Worm (Caenorhabditis elegans) whole organism, mixed stage, embryonic: Measurements from ENCODE around the gene rpc-11.

Experiments
- ham-2 ChIP-seq: fragments of 200-800 bp; sonication (Bioruptor generic); optimal IDR thresholded peaks from 2 replicates; lab custom pipeline; 2018; ENCODE audit warnings: mild to moderate bottlenecking, missing genetic modification characterization, missing compliant biosample characterization
- mab-5 ChIP-seq: fragments of 150-350 bp; optimal IDR thresholded peaks from 2 replicates; lab custom pipeline; 2014; ENCODE audit warnings: missing biosample characterization, missing genetic modification characterization
- nhr-76 ChIP-seq: sonication (generic microtip); optimal IDR thresholded peaks from 2 replicates; lab custom pipeline; 2017; ENCODE audit warnings: missing biosample characterization, missing genetic modification characterization
- snpc-4 ChIP-seq: fragments of 150-350 bp; optimal IDR thresholded peaks from 2 replicates; lab custom pipeline; 2014; ENCODE audit warnings: missing biosample characterization, missing genetic modification characterization
- ztf-11 ChIP-seq: fragments of 150-350 bp; optimal IDR thresholded peaks from 2 replicates; lab custom pipeline; 2014; ENCODE audit warnings: missing biosample characterization, missing genetic modification characterization

ce11 chrIV:1378954-1379353 lies 30.9 kb downstream of the rpc-11 start:
- TF ChIP-seq snpc-4 (tag; lab: Kevin White, UChicago), result no peak
- no peak for TF ChIP-seq ham-2 (GFP tag; lab: Kevin White, UChicago)
- no peak for TF ChIP-seq ztf-11 (tag; lab: Kevin White, UChicago)
- no peak for TF ChIP-seq mab-5 (tag; lab: Kevin White, UChicago)
- TF ChIP-seq nhr-76 (tag; lab: Kevin White, UChicago), result no peak
